Fruit fly (Drosophila melanogaster) whole organism, embryonic: ENCODE results near the gene Hr4.

ENCODE experiments used
- Adf1 ChIP-seq: fragments of 200-800 bp; sonication (Bioruptor generic); IDR thresholded peaks from 2 replicates; pipeline ENCODE4 v1.3.6; 2022; ENCODE audit warnings: missing biosample characterization, missing genetic modification characterization
- CG10267 ChIP-seq: fragments of 200-800 bp; sonication (Bioruptor generic); optimal IDR thresholded peaks from 2 replicates; lab custom pipeline; 2018; ENCODE audit warnings: missing biosample characterization, mild to moderate bottlenecking, missing genetic modification characterization, moderate library complexity
- CG10366 ChIP-seq: fragments of 200-800 bp; sonication (Bioruptor generic); IDR thresholded peaks from 2 replicates; pipeline ENCODE4 v1.3.6; 2022; ENCODE audit warnings: missing biosample characterization, missing genetic modification characterization
- CG11560 ChIP-seq: fragments of 200-800 bp; sonication (Bioruptor generic); IDR thresholded peaks from 3 replicates; pipeline ENCODE4 v1.3.6; 2022; ENCODE audit warnings: missing biosample characterization, missing genetic modification characterization
- CG15073 ChIP-seq: fragments of 200-800 bp; sonication (Bioruptor generic); optimal IDR thresholded peaks from 2 replicates; lab custom pipeline; 2016; ENCODE audit warnings: missing biosample characterization, missing genetic modification characterization
- CG1529 ChIP-seq: fragments of 200-800 bp; sonication (Bioruptor generic); optimal IDR thresholded peaks from 3 replicates; lab custom pipeline; 2018; ENCODE audit warnings: missing biosample characterization, missing genetic modification characterization
- CG18262 ChIP-seq: fragments of 200-800 bp; optimal IDR thresholded peaks from 3 replicates; lab custom pipeline; 2019; ENCODE audit warnings: missing biosample characterization, mild to moderate bottlenecking, missing genetic modification characterization, moderate library complexity
- CG1832 ChIP-seq: fragments of 200-800 bp; sonication (Bioruptor generic); optimal IDR thresholded peaks from 2 replicates; lab custom pipeline; 2017; ENCODE audit warnings: missing biosample characterization, mild to moderate bottlenecking, missing genetic modification characterization, inconsistent platforms
- CG2129 ChIP-seq: fragments of 200-800 bp; sonication (Bioruptor generic); IDR thresholded peaks from 2 replicates; pipeline ENCODE4 v1.3.6; 2022; ENCODE audit warnings: missing biosample characterization, missing genetic modification characterization; ENCODE audit not compliant: partially characterized antibody
- CG31388 ChIP-seq: fragments of 200-800 bp; sonication (Bioruptor generic); optimal IDR thresholded peaks from 2 replicates; lab custom pipeline; 2016; ENCODE audit warnings: missing biosample characterization, missing genetic modification characterization
- CG32767 ChIP-seq: fragments of 200-800 bp; sonication (Bioruptor generic); IDR thresholded peaks from 2 replicates; pipeline ENCODE4 v1.3.6; 2022; ENCODE audit warnings: missing biosample characterization, missing genetic modification characterization
- CG33557 ChIP-seq: fragments of 200-800 bp; sonication (Bioruptor generic); optimal IDR thresholded peaks from 2 replicates; lab custom pipeline; 2019; ENCODE audit warnings: missing biosample characterization, mild to moderate bottlenecking, missing genetic modification characterization, moderate library complexity
- CG4617 ChIP-seq: fragments of 200-800 bp; sonication (Bioruptor generic); optimal IDR thresholded peaks from 3 replicates; lab custom pipeline; 2016; ENCODE audit warnings: missing biosample characterization, missing genetic modification characterization, borderline replicate concordance
- CG5245 ChIP-seq: fragments of 200-800 bp; sonication (Bioruptor generic); optimal IDR thresholded peaks from 3 replicates; lab custom pipeline; 2016; ENCODE audit warnings: missing biosample characterization, missing genetic modification characterization
- CG7372 ChIP-seq: fragments of 200-800 bp; sonication (Bioruptor generic); IDR thresholded peaks from 2 replicates; pipeline ENCODE4 v1.3.6; 2022; ENCODE audit warnings: missing biosample characterization, missing genetic modification characterization
- CG7786 ChIP-seq: fragments of 200-800 bp; sonication (Bioruptor generic); optimal IDR thresholded peaks from 2 replicates; lab custom pipeline; 2016; ENCODE audit warnings: missing biosample characterization, missing genetic modification characterization
- CG8281 ChIP-seq: fragments of 200-800 bp; sonication (Bioruptor generic); optimal IDR thresholded peaks from 2 replicates; lab custom pipeline; 2018; ENCODE audit warnings: missing biosample characterization, mild to moderate bottlenecking, missing genetic modification characterization, moderate library complexity
- CG8924 ChIP-seq: fragments of 200-800 bp; optimal IDR thresholded peaks from 3 replicates; lab custom pipeline; 2019; ENCODE audit warnings: missing biosample characterization, mild to moderate bottlenecking, missing genetic modification characterization, moderate library complexity
- CG9727 ChIP-seq: fragments of 200-800 bp; sonication (Bioruptor generic); optimal IDR thresholded peaks from 3 replicates; lab custom pipeline; 2017; ENCODE audit warnings: missing biosample characterization, mild to moderate bottlenecking, missing genetic modification characterization
- CG9797 ChIP-seq: fragments of 200-800 bp; sonication (Bioruptor generic); optimal IDR thresholded peaks from 3 replicates; lab custom pipeline; 2018; ENCODE audit warnings: missing biosample characterization, mild to moderate bottlenecking, missing genetic modification characterization
- CG9817 ChIP-seq: fragments of 200-800 bp; sonication (Bioruptor generic); optimal IDR thresholded peaks from 2 replicates; lab custom pipeline; 2018; ENCODE audit warnings: missing biosample characterization, mild to moderate bottlenecking, missing genetic modification characterization, moderate library complexity
- D19B ChIP-seq: fragments of 200-800 bp; sonication (Bioruptor generic); optimal IDR thresholded peaks from 2 replicates; lab custom pipeline; 2017; ENCODE audit warnings: missing biosample characterization, mild to moderate bottlenecking, missing genetic modification characterization
- Deaf1 ChIP-seq: fragments of 200-800 bp; optimal IDR thresholded peaks from 3 replicates; lab custom pipeline; 2019; ENCODE audit warnings: missing biosample characterization, mild to moderate bottlenecking, missing genetic modification characterization, moderate library complexity
- Drgx ChIP-seq: fragments of 200-800 bp; sonication (Bioruptor generic); IDR thresholded peaks from 2 replicates; pipeline ENCODE4 v1.3.6; 2022; ENCODE audit warnings: missing biosample characterization, missing genetic modification characterization
- H15 ChIP-seq: fragments of 200-800 bp; sonication (Bioruptor generic); IDR thresholded peaks from 3 replicates; pipeline ENCODE4 v1.3.6; 2022; ENCODE audit warnings: missing biosample characterization, missing genetic modification characterization
- H2.0 ChIP-seq: fragments of 200-800 bp; sonication (Bioruptor generic); IDR thresholded peaks from 2 replicates; pipeline ENCODE4 v1.3.6; 2022; ENCODE audit warnings: missing biosample characterization, missing genetic modification characterization
- Hmr ChIP-seq: fragments of 200-800 bp; sonication (Bioruptor generic); optimal IDR thresholded peaks from 3 replicates; lab custom pipeline; 2017; ENCODE audit warnings: mild to moderate bottlenecking, missing biosample characterization, missing genetic modification reagents, missing genetic modification characterization
- Hr78 ChIP-seq, 2 experiments: fragments of 200-800 bp in 1 of 2; fragments of >200 bp in 1 of 2; sonication (Bioruptor generic) in 1 of 2; optimal IDR thresholded peaks; 2 replicates each; lab custom pipeline; 2017 to 2019; ENCODE audit warnings: missing biosample characterization in 2 of 2, missing genetic modification characterization in 2 of 2, mild to moderate bottlenecking in 1 of 2, moderate library complexity in 1 of 2
- Myb ChIP-seq: fragments of 200-800 bp; sonication (Bioruptor generic); optimal IDR thresholded peaks from 2 replicates; lab custom pipeline; 2016; ENCODE audit warnings: missing biosample characterization, missing genetic modification characterization
- NK7.1 ChIP-seq: fragments of 200-800 bp; sonication (Bioruptor generic); optimal IDR thresholded peaks from 3 replicates; lab custom pipeline; 2016; ENCODE audit warnings: missing biosample characterization, missing genetic modification characterization
- Pdp1 ChIP-seq, 2 experiments: fragments of 200-800 bp; sonication (Bioruptor generic); optimal IDR thresholded peaks; 3 replicates each; lab custom pipeline; 2016; ENCODE audit warnings: missing biosample characterization in 2 of 2, missing genetic modification characterization in 2 of 2, mild to moderate bottlenecking in 1 of 2, moderate library complexity in 1 of 2
- Scr ChIP-seq: fragments of 200-800 bp; sonication (Bioruptor generic); IDR thresholded peaks from 2 replicates; pipeline ENCODE4 v1.3.6; 2022; ENCODE audit warnings: missing biosample characterization, missing genetic modification characterization; ENCODE audit not compliant: partially characterized antibody
- Side ChIP-seq: fragments of 200-800 bp; sonication (Bioruptor generic); optimal IDR thresholded peaks from 2 replicates; lab custom pipeline; 2016; ENCODE audit warnings: missing biosample characterization, missing genetic modification characterization
- ara ChIP-seq: fragments of 200-800 bp; sonication (Bioruptor generic); IDR thresholded peaks from 2 replicates; pipeline ENCODE4 v1.3.6; 2022; ENCODE audit warnings: missing biosample characterization, missing genetic modification characterization
- br ChIP-seq: fragments of >200 bp; optimal IDR thresholded peaks from 2 replicates; lab custom pipeline; 2017
- cg ChIP-seq: fragments of 200-800 bp; sonication (Bioruptor generic); optimal IDR thresholded peaks from 3 replicates; lab custom pipeline; 2019; ENCODE audit warnings: missing biosample characterization, mild to moderate bottlenecking, missing genetic modification characterization, moderate library complexity
- crp ChIP-seq, 2 experiments: fragments of 200-800 bp; sonication (Bioruptor generic); optimal IDR thresholded peaks; 2 replicates in 1 of 2; 3 replicates in 1 of 2; lab custom pipeline; 2017; ENCODE audit warnings: missing biosample characterization in 2 of 2, missing genetic modification characterization in 2 of 2, mild to moderate bottlenecking in 1 of 2, moderate library complexity in 1 of 2
- danr ChIP-seq: fragments of 200-800 bp; sonication (Bioruptor generic); IDR thresholded peaks from 2 replicates; pipeline ENCODE4 v1.3.6; 2022; ENCODE audit warnings: missing biosample characterization, missing genetic modification characterization
- dati ChIP-seq: fragments of 200-800 bp; sonication (Bioruptor generic); IDR thresholded peaks from 2 replicates; pipeline ENCODE4 v1.3.6; 2022; ENCODE audit warnings: missing biosample characterization, missing genetic modification characterization
- grn ChIP-seq: fragments of 200-800 bp; sonication (Bioruptor generic); optimal IDR thresholded peaks from 3 replicates; lab custom pipeline; 2017; ENCODE audit warnings: missing biosample characterization, missing genetic modification characterization
- her ChIP-seq: fragments of 200-800 bp; sonication (Bioruptor generic); optimal IDR thresholded peaks from 2 replicates; lab custom pipeline; 2016; ENCODE audit warnings: missing biosample characterization, missing genetic modification characterization
- lov ChIP-seq, 2 experiments: fragments of 200-800 bp in 1 of 2; fragments of >200 bp in 1 of 2; sonication (Bioruptor generic) in 1 of 2; IDR thresholded peaks in 1 of 2; optimal IDR thresholded peaks in 1 of 2; 2 replicates in 1 of 2; 3 replicates in 1 of 2; pipeline versions ENCODE4 v1.3.6 to Lab custom; 2017 to 2022; ENCODE audit warnings: missing biosample characterization in 1 of 2, missing genetic modification characterization in 1 of 2
- onecut ChIP-seq: fragments of 200-800 bp; sonication (Bioruptor generic); IDR thresholded peaks from 2 replicates; pipeline ENCODE4 v1.3.6; 2022; ENCODE audit warnings: missing biosample characterization, missing genetic modification characterization
- org-1 ChIP-seq: fragments of 200-800 bp; sonication (Bioruptor generic); optimal IDR thresholded peaks from 2 replicates; lab custom pipeline; 2017; ENCODE audit warnings: missing biosample characterization, missing genetic modification characterization
- pan ChIP-seq, 4 experiments: fragments of >200 bp in 3 of 4; fragments of 200-800 bp in 1 of 4; sonication (Bioruptor generic) in 1 of 4; optimal IDR thresholded peaks in 3 of 4; IDR thresholded peaks in 1 of 4; 2 replicates each; pipeline versions ENCODE4 v1.3.6 to Lab custom; 2017 to 2022; ENCODE audit warnings: missing biosample characterization in 2 of 4, missing genetic modification characterization in 2 of 4, mixed read lengths in 1 of 4
- sd ChIP-seq: fragments of 200-800 bp; sonication (Bioruptor generic); optimal IDR thresholded peaks from 3 replicates; lab custom pipeline; 2018; ENCODE audit warnings: missing biosample characterization, mild to moderate bottlenecking, missing genetic modification characterization, moderate library complexity
- sens ChIP-seq: fragments of 200-800 bp; sonication (Bioruptor generic); peaks from one replicate; lab custom pipeline; 2016; ENCODE audit warnings: missing biosample characterization, missing genetic modification characterization
- sisA ChIP-seq: fragments of 200-800 bp; sonication (Bioruptor generic); IDR thresholded peaks from 2 replicates; pipeline ENCODE4 v1.3.6; 2022; ENCODE audit warnings: missing biosample characterization, missing genetic modification characterization
- sqz ChIP-seq: fragments of 200-800 bp; sonication (Bioruptor generic); optimal IDR thresholded peaks from 3 replicates; lab custom pipeline; 2018; ENCODE audit warnings: missing biosample characterization, mild to moderate bottlenecking, missing genetic modification characterization
- tin ChIP-seq: fragments of 200-800 bp; sonication (Bioruptor generic); optimal IDR thresholded peaks from 3 replicates; lab custom pipeline; 2016; ENCODE audit warnings: missing biosample characterization, missing genetic modification characterization
- trem ChIP-seq: fragments of 200-800 bp; optimal IDR thresholded peaks from 3 replicates; lab custom pipeline; 2019; ENCODE audit warnings: missing biosample characterization, mild to moderate bottlenecking, missing genetic modification characterization, moderate library complexity

Gene Hr4

DNA sequence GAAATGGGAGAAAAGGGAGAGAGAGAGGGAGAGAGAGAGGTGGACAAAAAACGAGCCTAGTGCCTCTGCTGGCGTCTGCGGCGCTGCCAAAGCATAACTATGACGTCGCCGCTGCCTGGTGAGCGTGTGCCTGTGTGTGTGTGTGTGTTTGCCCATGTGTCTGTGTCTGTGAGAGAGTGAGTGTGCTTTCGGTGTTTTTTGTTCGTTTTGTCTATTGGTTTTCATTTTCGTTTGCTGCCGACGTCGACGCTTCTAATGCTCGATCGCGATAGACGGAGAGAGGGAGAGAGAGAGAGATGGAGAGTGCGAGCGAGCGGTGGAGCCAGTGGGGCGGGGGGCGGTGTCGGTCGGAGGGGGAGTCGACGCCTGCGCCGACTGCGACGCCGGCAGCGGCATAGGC, 50.1 kb downstream of the Hr4 start (continued):
- TF ChIP-seq NK7.1 (no peak), Myb (GFP tag; lab: Kevin White, UChicago) (no peak), CG7786 (no peak), trem (tag; lab: Kevin White, UChicago) (no peak), Side (GFP tag; lab: Kevin White, UChicago) (no peak), Pdp1 (GFP tag; optimal IDR thresholded peaks at IDR 0.05; lab: Kevin White, UChicago) (peak in 1 of 2 experiments; percentile 72), H2.0 (no peak), CG4617 (GFP tag; lab: Kevin White, UChicago) (no peak), D19B (GFP tag; lab: Kevin White, UChicago) (no peak), sqz (GFP tag; lab: Kevin White, UChicago) (peak; percentile 71), ara (no peak), sens (peak; percentile 62), sisA (no peak), CG9727 (no peak), CG7372 (GFP tag; lab: Robert Waterston, UW) (no peak), Deaf1 (peak; percentile 89), H15 (no peak), her (GFP tag; lab: Kevin White, UChicago) (no peak), CG8924 (tag; lab: Kevin White, UChicago) (no peak), CG32767 (GFP tag; lab: Robert Waterston, UW) (no peak), br (lab: Kevin White, UChicago) (no peak), CG11560 (tag; lab: Robert Waterston, UW) (no peak), CG2129 (GFP tag; lab: Robert Waterston, UW) (no peak), Adf1 (GFP tag; lab: Robert Waterston, UW) (peak; percentile 99), Hmr (GFP tag; lab: Kevin White, UChicago) (no peak), CG1832 (GFP tag; lab: Kevin White, UChicago) (peak; percentile 48), crp (GFP tag; optimal IDR thresholded peaks at IDR 0.05; lab: Kevin White, UChicago) (no peak), lov (optimal IDR thresholded peaks at IDR 0.05; lab: Kevin White, UChicago) (no peak), lov (GFP tag; IDR thresholded peaks at IDR 0.05; lab: Robert Waterston, UW) (no peak), CG10267 (tag; lab: Kevin White, UChicago) (no peak), org-1 (no peak), CG15073 (GFP tag; lab: Kevin White, UChicago) (no peak), Hr78 (GFP tag; optimal IDR thresholded peaks at IDR 0.05; lab: Kevin White, UChicago) (peak in 1 of 2 experiments; percentile 61), grn (GFP tag; lab: Kevin White, UChicago) (peak; percentile 63), CG9817 (tag; lab: Kevin White, UChicago) (no peak), tin (GFP tag; lab: Kevin White, UChicago) (no peak), Scr (GFP tag; lab: Robert Waterston, UW) (0 out of 2 replicates have a peak, but pooled peaks have one; percentile 10), CG31388 (GFP tag; lab: Kevin White, UChicago) (no peak), dati (GFP tag; lab: Robert Waterston, UW) (no peak), CG5245 (GFP tag; lab: Kevin White, UChicago) (no peak), CG1529 (peak; percentile 16), danr (no peak), onecut (GFP tag; lab: Robert Waterston, UW) (no peak), CG18262 (tag; lab: Kevin White, UChicago) (peak; percentile 3), CG33557 (GFP tag; lab: Kevin White, UChicago) (peak; percentile 18), Drgx (peak; percentile 22; the same call in 1 of the 2 replicates), sd (tag; lab: Kevin White, UChicago) (peak; percentile 12), pan (optimal IDR thresholded peaks at IDR 0.05; lab: Kevin White, UChicago) (no peak), pan (GFP tag; optimal IDR thresholded peaks at IDR 0.05 in 1 of 2, IDR thresholded peaks at IDR 0.05 in 1 of 2) (no peak), CG9797 (GFP tag; lab: Kevin White, UChicago) (no peak), cg (GFP tag; lab: Kevin White, UChicago) (peak; percentile 91), CG8281 (no peak), CG10366 (GFP tag; lab: Robert Waterston, UW) (no peak)
